Worm (Caenorhabditis elegans) whole organism, L1 larva: ENCODE measurements around the gene aco-1.

ENCODE experiments used
- C16A3.4 ChIP-seq: fragments of 150-350 bp; optimal IDR thresholded peaks from 2 replicates; lab custom pipeline; 2014; ENCODE audit warnings: missing biosample characterization, missing genetic modification characterization
- C34B4.2 ChIP-seq: sonication (generic microtip); optimal IDR thresholded peaks from 2 replicates; lab custom pipeline; 2017; ENCODE audit warnings: mild to moderate bottlenecking, missing genetic modification characterization, missing compliant biosample characterization
- Y116A8C.19 ChIP-seq: sonication (generic microtip); optimal IDR thresholded peaks from 2 replicates; lab custom pipeline; 2016; ENCODE audit warnings: missing compliant biosample characterization, missing genetic modification characterization, borderline replicate concordance
- aha-1 ChIP-seq: fragments of 150-350 bp; optimal IDR thresholded peaks from 2 replicates; lab custom pipeline; 2014; ENCODE audit warnings: missing biosample characterization, missing genetic modification characterization
- ama-1 ChIP-seq: fragments of 150-350 bp; optimal IDR thresholded peaks from 2 replicates; lab custom pipeline; 2014
- blmp-1 ChIP-seq: fragments of 150-350 bp; optimal IDR thresholded peaks from 2 replicates; lab custom pipeline; 2014; ENCODE audit warnings: missing biosample characterization, missing genetic modification characterization
- ceh-63 ChIP-seq: fragments of 200-800 bp; sonication (Bioruptor generic); optimal IDR thresholded peaks from 2 replicates; lab custom pipeline; 2018; ENCODE audit warnings: mild to moderate bottlenecking, missing genetic modification characterization, missing compliant biosample characterization
- ceh-90 ChIP-seq: sonication (generic microtip); optimal IDR thresholded peaks from 2 replicates; lab custom pipeline; 2016; ENCODE audit warnings: missing genetic modification characterization, missing compliant biosample characterization
- ces-1 ChIP-seq: fragments of 150-350 bp; optimal IDR thresholded peaks from 2 replicates; lab custom pipeline; 2014; ENCODE audit warnings: missing biosample characterization, missing genetic modification reagents, missing genetic modification characterization
- dsc-1 ChIP-seq: sonication (generic microtip); optimal IDR thresholded peaks from 2 replicates; lab custom pipeline; 2016; ENCODE audit warnings: mild to moderate bottlenecking, missing genetic modification characterization, missing compliant biosample characterization
- efl-1 ChIP-seq, 4 experiments: fragments of 150-350 bp; optimal IDR thresholded peaks in 3 of 4; peaks in 1 of 4; 1 replicate in 1 of 4; 2 replicates in 3 of 4; lab custom pipeline; 2014; ENCODE audit warnings: missing biosample characterization in 2 of 4, missing genetic modification characterization in 2 of 4, missing genetic modification reagents in 2 of 4
- efl-3 ChIP-seq: fragments of 200-800 bp; sonication (Bioruptor generic); optimal IDR thresholded peaks from 2 replicates; lab custom pipeline; 2018; ENCODE audit warnings: mild to moderate bottlenecking, missing genetic modification characterization, missing compliant biosample characterization
- fkh-10 ChIP-seq: sonication (generic microtip); optimal IDR thresholded peaks from 2 replicates; lab custom pipeline; 2017; ENCODE audit warnings: missing biosample characterization, missing genetic modification reagents, missing genetic modification characterization
- grh-1 ChIP-seq: fragments of 200-800 bp; sonication (Bioruptor generic); IDR thresholded peaks from 2 replicates; pipeline ENCODE4 v1.3.6; 2022; ENCODE audit warnings: missing genetic modification reagents, missing genetic modification characterization, missing compliant biosample characterization
- irx-1 ChIP-seq: sonication (generic microtip); optimal IDR thresholded peaks from 2 replicates; lab custom pipeline; 2016; ENCODE audit warnings: missing genetic modification characterization, missing compliant biosample characterization
- isw-1 ChIP-seq: fragments of 200-800 bp; sonication (Bioruptor generic); IDR thresholded peaks from 2 replicates; pipeline ENCODE4 v1.3.6; 2022; ENCODE audit warnings: missing genetic modification characterization, missing compliant biosample characterization
- lin-13 ChIP-seq: fragments of 150-350 bp; optimal IDR thresholded peaks from 2 replicates; lab custom pipeline; 2014; ENCODE audit warnings: missing biosample characterization, missing genetic modification reagents, missing genetic modification characterization
- lin-14 ChIP-seq: fragments of 200-800 bp; sonication (Bioruptor generic); optimal IDR thresholded peaks from 2 replicates; lab custom pipeline; 2018; ENCODE audit warnings: mild to moderate bottlenecking, missing genetic modification characterization, moderate library complexity, missing compliant biosample characterization
- mdl-1 ChIP-seq, 2 experiments: fragments of 150-350 bp; optimal IDR thresholded peaks; 2 replicates each; lab custom pipeline; 2014 to 2017; ENCODE audit warnings: missing biosample characterization in 2 of 2, missing genetic modification characterization in 2 of 2, inconsistent platforms in 1 of 2
- nhr-19 ChIP-seq: fragments of 200-800 bp; sonication (Bioruptor generic); conservative IDR thresholded peaks from 2 replicates; pipeline ENCODE4 v1.3.6; 2022; ENCODE audit warnings: missing genetic modification characterization, missing compliant biosample characterization
- nhr-71 ChIP-seq: sonication (generic microtip); optimal IDR thresholded peaks from 2 replicates; lab custom pipeline; 2016; ENCODE audit warnings: mild to moderate bottlenecking, missing genetic modification characterization, moderate library complexity, missing compliant biosample characterization
- nhr-76 ChIP-seq: sonication (generic microtip); optimal IDR thresholded peaks from 2 replicates; lab custom pipeline; 2017; ENCODE audit warnings: missing biosample characterization, missing genetic modification characterization
- nhr-84 ChIP-seq: sonication (generic microtip); optimal IDR thresholded peaks from 2 replicates; lab custom pipeline; 2017; ENCODE audit warnings: missing biosample characterization, missing genetic modification characterization
- nhr-85 ChIP-seq: sonication (generic microtip); peaks from one replicate; lab custom pipeline; 2016; ENCODE audit warnings: missing genetic modification characterization, inconsistent platforms, missing compliant biosample characterization
- skn-1 ChIP-seq: fragments of 150-350 bp; optimal IDR thresholded peaks from 2 replicates; lab custom pipeline; 2014; ENCODE audit warnings: missing biosample characterization, missing genetic modification characterization
- sup-37 ChIP-seq: fragments of 200-800 bp; sonication (Bioruptor generic); optimal IDR thresholded peaks from 2 replicates; lab custom pipeline; 2018; ENCODE audit warnings: mild to moderate bottlenecking, missing genetic modification characterization, missing compliant biosample characterization
- swsn-7 ChIP-seq: sonication (generic microtip); optimal IDR thresholded peaks from 2 replicates; lab custom pipeline; 2016; ENCODE audit warnings: missing genetic modification characterization, missing compliant biosample characterization
- tbx-2 ChIP-seq: sonication (generic microtip); optimal IDR thresholded peaks from 2 replicates; lab custom pipeline; 2016; ENCODE audit warnings: missing genetic modification characterization, missing compliant biosample characterization
- unc-86 ChIP-seq: sonication (generic microtip); optimal IDR thresholded peaks from 2 replicates; lab custom pipeline; 2016; ENCODE audit warnings: missing genetic modification characterization, missing compliant biosample characterization
- xbp-1 ChIP-seq: sonication (generic microtip); optimal IDR thresholded peaks from 2 replicates; lab custom pipeline; 2016; ENCODE audit warnings: missing genetic modification characterization, missing compliant biosample characterization
- zag-1 ChIP-seq: fragments of 150-350 bp; optimal IDR thresholded peaks from 2 replicates; lab custom pipeline; 2014; ENCODE audit warnings: missing biosample characterization, missing genetic modification characterization
- ztf-4 ChIP-seq: fragments of 150-350 bp; optimal IDR thresholded peaks from 2 replicates; lab custom pipeline; 2014; ENCODE audit warnings: missing biosample characterization, missing genetic modification characterization

aco-1 gene

ce11 chrX:11383359-11383758 is 43.7 kb downstream of the aco-1 start:
- TF ChIP-seq efl-3 (GFP tag; lab: Kevin White, UChicago) (no peak), xbp-1 (tag; lab: Kevin White, UChicago) (no peak), ceh-63 (GFP tag; lab: Kevin White, UChicago) (no peak), lin-14 (GFP tag; lab: Kevin White, UChicago) (peak; percentile 75), nhr-19 (no peak), grh-1 (GFP tag; lab: Robert Waterston, UW) (no peak), nhr-71 (peak; percentile 28), blmp-1 (tag; lab: Kevin White, UChicago) (peak; percentile 9), skn-1 (no peak), ceh-90 (tag; lab: Kevin White, UChicago) (no peak), sup-37 (GFP tag; lab: Kevin White, UChicago) (no peak), dsc-1 (tag; lab: Kevin White, UChicago) (peak; percentile 34), zag-1 (no peak), C34B4.2 (tag; lab: Kevin White, UChicago) (no peak), nhr-85 (tag; lab: Kevin White, UChicago) (no peak), swsn-7 (tag; lab: Kevin White, UChicago) (no peak), unc-86 (tag; lab: Kevin White, UChicago) (peak; percentile 13), ama-1 (no peak), C16A3.4 (tag; lab: Kevin White, UChicago) (no peak), isw-1 (no peak), nhr-84 (tag; lab: Kevin White, UChicago) (no peak), nhr-76 (no peak), lin-13 (GFP tag; lab: Kevin White, UChicago) (no peak), tbx-2 (no peak)

ce11 chrX:11384534-11385441 is 45.1 kb downstream of the aco-1 start, which contains the start of the genes F08B12.11 and prmn-1:
Gene F08B12.11 (plus strand): TSS chrX:11385054.
Gene prmn-1 (plus strand): TSS chrX:11385084.
- peak; percentile 56 for TF ChIP-seq blmp-1 (tag; lab: Kevin White, UChicago)
- peak; percentile 24 for TF ChIP-seq lin-14 (GFP tag; lab: Kevin White, UChicago)
- no peak for TF ChIP-seq aha-1 (tag; lab: Kevin White, UChicago)

ce11 chrX:11385916-11386315 is 46.2 kb downstream of the aco-1 start:
- no peak for TF ChIP-seq mdl-1 (tag; optimal IDR thresholded peaks at IDR 0.05; lab: Kevin White, UChicago)
- peak; percentile 83 for TF ChIP-seq nhr-85 (tag; lab: Kevin White, UChicago)
- TF ChIP-seq lin-14 (GFP tag; lab: Kevin White, UChicago): peak; percentile 51
- no peak for TF ChIP-seq isw-1
- TF ChIP-seq ztf-4 (tag; lab: Kevin White, UChicago): no peak

ce11 chrX:11386903-11387302 is 47.2 kb downstream of the aco-1 start:
- TF ChIP-seq ces-1 (peak; percentile 39), dsc-1 (tag; lab: Kevin White, UChicago) (no peak), efl-1 (optimal IDR thresholded peaks at IDR 0.05; lab: Kevin White, UChicago) (no peak), efl-1 (GFP tag; optimal IDR thresholded peaks at IDR 0.05 in 1 of 2; lab: Kevin White, UChicago) (no peak), fkh-10 (GFP tag; lab: Kevin White, UChicago) (peak; percentile 97), lin-14 (GFP tag; lab: Kevin White, UChicago) (peak; percentile 73), blmp-1 (tag; lab: Kevin White, UChicago) (peak; percentile 35), irx-1 (tag; lab: Kevin White, UChicago) (peak; percentile 1)

ce11 chrX:11387723-11388330 is 48.2 kb downstream of the aco-1 start:
- peak; percentile 24 for TF ChIP-seq lin-14 (GFP tag; lab: Kevin White, UChicago)
- TF ChIP-seq Y116A8C.19 (tag; lab: Kevin White, UChicago): no peak
- TF ChIP-seq, all 84 proteins: peak for 1
